Worm (Caenorhabditis elegans): ENCODE results near the gene str-198.

Gene str-198

ce11 chrV:16068938-16069337, 21.3 kb downstream of the str-198 start, which contains the start of gene cyp-35D1:
Gene cyp-35D1, plus strand, starts transcription at chrV:16069238.
- TF ChIP-seq elt-2 (tag; optimal IDR thresholded peaks at IDR 0.05) = peak; percentile 4
- TF ChIP-seq hlh-13 (GFP tag; optimal IDR thresholded peaks at IDR 0.05) = no peak

ce11 chrV:16071167-16071566, 23.6 kb downstream of the str-198 start, which contains the start of gene nhr-176:
Gene nhr-176, plus strand, starts transcription at chrV:16071325.
- no peak for TF ChIP-seq ttx-3 (tag; optimal IDR thresholded peaks at IDR 0.05)
- no peak for TF ChIP-seq pqm-1 (tag; optimal IDR thresholded peaks at IDR 0.05)
- no peak for TF ChIP-seq unc-55 (GFP tag; optimal IDR thresholded peaks at IDR 0.05)
- TF ChIP-seq ceh-34 (tag; optimal IDR thresholded peaks at IDR 0.05) = no peak
- peak; percentile 52 for TF ChIP-seq elt-2 (tag; optimal IDR thresholded peaks at IDR 0.05)

ce11 chrV:16073856-16074255, 26.2 kb downstream of the str-198 start, which contains the start of gene srj-10:
Gene srj-10, minus strand, starts transcription at chrV:16073956.
- TF ChIP-seq ztf-16 (tag; optimal IDR thresholded peaks at IDR 0.05) (no peak), ets-4 (tag; optimal IDR thresholded peaks at IDR 0.05) (no peak), ceh-22 (tag; optimal IDR thresholded peaks at IDR 0.05) (no peak), unc-86 (tag; optimal IDR thresholded peaks at IDR 0.05) (no peak), unc-55 (GFP tag; optimal IDR thresholded peaks at IDR 0.05) (no peak), mec-3 (tag; optimal IDR thresholded peaks at IDR 0.05; ENCODE audit: borderline replicate concordance) (no peak), dve-1 (tag; optimal IDR thresholded peaks at IDR 0.05) (no peak), ceh-6 (GFP tag; optimal IDR thresholded peaks at IDR 0.05) (no peak), madf-2 (tag; optimal IDR thresholded peaks at IDR 0.05) (no peak), ttx-3 (tag; optimal IDR thresholded peaks at IDR 0.05) (no peak), ama-1 (optimal IDR thresholded peaks at IDR 0.05) (no peak), che-1 (tag; optimal IDR thresholded peaks at IDR 0.05) (no peak), nhr-11 (tag; optimal IDR thresholded peaks at IDR 0.05) (no peak), pros-1 (tag; optimal IDR thresholded peaks at IDR 0.05) (no peak), pag-3 (tag; optimal IDR thresholded peaks at IDR 0.05; ENCODE audit: borderline replicate concordance) (no peak), hlh-13 (GFP tag; optimal IDR thresholded peaks at IDR 0.05) (no peak), ceh-48 (tag; optimal IDR thresholded peaks at IDR 0.05) (no peak), syd-9 (tag; optimal IDR thresholded peaks at IDR 0.05) (no peak), sdc-2 (tag; optimal IDR thresholded peaks at IDR 0.05) (no peak)

- TF ChIP-seq ttx-3 (tag; optimal IDR thresholded peaks at IDR 0.05) = no peak
- no peak for TF ChIP-seq ceh-9 (tag; optimal IDR thresholded peaks at IDR 0.05)
- TF ChIP-seq sox-2 (GFP tag; IDR thresholded peaks at IDR 0.05) = no peak
- TF ChIP-seq ceh-6 (GFP tag; optimal IDR thresholded peaks at IDR 0.05) = no peak
Observed at ce11 chrV:16075250-16075709, 27.7 kb downstream of the str-198 start, which contains the start of the genes F14H3.12 and srj-29. Gene F14H3.12, minus strand, starts transcription at chrV:16075323. Gene srj-29, plus strand, starts transcription at chrV:16075659.

- TF ChIP-seq F13H6.1 (tag; optimal IDR thresholded peaks at IDR 0.05) = no peak
- TF ChIP-seq madf-2 (tag; optimal IDR thresholded peaks at IDR 0.05) = no peak
- TF ChIP-seq elt-2 (tag; optimal IDR thresholded peaks at IDR 0.05) = peak; percentile 41
Observed at ce11 chrV:16080039-16080438, 32.4 kb downstream of the str-198 start.

- TF ChIP-seq tbx-2 (tag; optimal IDR thresholded peaks at IDR 0.05) = no peak
- TF ChIP-seq ztf-16 (tag; optimal IDR thresholded peaks at IDR 0.05) = no peak
- no peak for TF ChIP-seq nfya-1 (tag; optimal IDR thresholded peaks at IDR 0.05)
- TF ChIP-seq madf-2 (tag; optimal IDR thresholded peaks at IDR 0.05) = no peak
- TF ChIP-seq elt-2 (tag; optimal IDR thresholded peaks at IDR 0.05) = no peak
- no peak for TF ChIP-seq unc-86 (tag; optimal IDR thresholded peaks at IDR 0.05)
- no peak for TF ChIP-seq pha-4 (tag; optimal IDR thresholded peaks at IDR 0.05)
- no peak for TF ChIP-seq ttx-3 (tag; optimal IDR thresholded peaks at IDR 0.05)
- TF ChIP-seq sdc-2 (tag; optimal IDR thresholded peaks at IDR 0.05) = no peak
- TF ChIP-seq ceh-2 (tag; optimal IDR thresholded peaks at IDR 0.05) = no peak
- no peak for TF ChIP-seq fax-1 (tag; optimal IDR thresholded peaks at IDR 0.05)
- TF ChIP-seq K02D7.2 (tag; optimal IDR thresholded peaks at IDR 0.05) = no peak
- no peak for TF ChIP-seq ama-1 (optimal IDR thresholded peaks at IDR 0.05)
Observed at ce11 chrV:16080678-16081077, 33.1 kb downstream of the str-198 start.

Measured in whole organism, late embryonic.